Worm (Caenorhabditis elegans) whole organism, mixed stage, embryonic: ENCODE measurements around the gene F28G4.3.
A peak's percentile ranks its signal among the peaks of the same experiment; 100 is the strongest.

Experiments used
- M03D4.4 ChIP-seq: sonication (generic microtip); optimal IDR thresholded peaks from 2 replicates; lab custom pipeline; 2017; ENCODE audit warnings: mild to moderate bottlenecking, missing genetic modification characterization, missing compliant biosample characterization
- bed-3 ChIP-seq: fragments of 200-800 bp; sonication (Bioruptor generic); optimal IDR thresholded peaks from 3 replicates; lab custom pipeline; 2018; ENCODE audit warnings: mild to moderate bottlenecking, missing genetic modification characterization, moderate library complexity, missing compliant biosample characterization
- blmp-1 ChIP-seq: fragments of 150-350 bp; optimal IDR thresholded peaks from 2 replicates; lab custom pipeline; 2014; ENCODE audit warnings: missing biosample characterization, missing genetic modification characterization
- ceh-39 ChIP-seq: fragments of 150-350 bp; optimal IDR thresholded peaks from 2 replicates; lab custom pipeline; 2014; ENCODE audit warnings: missing biosample characterization, missing genetic modification characterization
- ces-1 ChIP-seq: fragments of 150-350 bp; optimal IDR thresholded peaks from 2 replicates; lab custom pipeline; 2014; ENCODE audit warnings: missing biosample characterization, missing genetic modification reagents, missing genetic modification characterization
- cnd-1 ChIP-seq: fragments of 200-800 bp; sonication (Bioruptor generic); optimal IDR thresholded peaks from 2 replicates; lab custom pipeline; 2018; ENCODE audit warnings: mild to moderate bottlenecking, missing genetic modification characterization, missing compliant biosample characterization
- drap-1 ChIP-seq: fragments of 200-800 bp; sonication (Bioruptor generic); optimal IDR thresholded peaks from 3 replicates; lab custom pipeline; 2018; ENCODE audit warnings: mild to moderate bottlenecking, missing genetic modification characterization, missing compliant biosample characterization
- elt-1 ChIP-seq: sonication (generic microtip); optimal IDR thresholded peaks from 2 replicates; lab custom pipeline; 2017; ENCODE audit warnings: missing genetic modification characterization, mild to moderate bottlenecking, missing compliant biosample characterization, antibody characterized with exemption, moderate library complexity, borderline replicate concordance; ENCODE audit not compliant: insufficient read depth
- ham-2 ChIP-seq: fragments of 200-800 bp; sonication (Bioruptor generic); optimal IDR thresholded peaks from 2 replicates; lab custom pipeline; 2018; ENCODE audit warnings: mild to moderate bottlenecking, missing genetic modification characterization, missing compliant biosample characterization
- hlh-1 ChIP-seq: fragments of 150-350 bp; optimal IDR thresholded peaks from 2 replicates; lab custom pipeline; 2014; ENCODE audit warnings: missing biosample characterization, missing genetic modification reagents, missing genetic modification characterization
- lin-32 ChIP-seq: fragments of 200-800 bp; sonication (Bioruptor generic); optimal IDR thresholded peaks from 2 replicates; lab custom pipeline; 2018; ENCODE audit warnings: mild to moderate bottlenecking, missing genetic modification characterization, missing compliant biosample characterization
- mab-5 ChIP-seq: fragments of 150-350 bp; optimal IDR thresholded peaks from 2 replicates; lab custom pipeline; 2014; ENCODE audit warnings: missing biosample characterization, missing genetic modification characterization
- mep-1 ChIP-seq: fragments of 150-350 bp; optimal IDR thresholded peaks from 2 replicates; lab custom pipeline; 2017; ENCODE audit warnings: missing biosample characterization, missing genetic modification reagents, missing genetic modification characterization, inconsistent platforms
- mls-2 ChIP-seq: sonication (generic microtip); optimal IDR thresholded peaks from 2 replicates; lab custom pipeline; 2016; ENCODE audit warnings: mild to moderate bottlenecking, missing genetic modification characterization, moderate library complexity, missing compliant biosample characterization
- nhr-12 ChIP-seq: fragments of 150-350 bp; optimal IDR thresholded peaks from 2 replicates; lab custom pipeline; 2014; ENCODE audit warnings: missing biosample characterization, missing genetic modification characterization
- nhr-2 ChIP-seq: fragments of 150-350 bp; optimal IDR thresholded peaks from 2 replicates; lab custom pipeline; 2014; ENCODE audit warnings: missing biosample characterization, missing genetic modification characterization
- nhr-28 ChIP-seq: fragments of 150-350 bp; optimal IDR thresholded peaks from 2 replicates; lab custom pipeline; 2014; ENCODE audit warnings: missing biosample characterization, missing genetic modification characterization
- nhr-76 ChIP-seq: sonication (generic microtip); optimal IDR thresholded peaks from 2 replicates; lab custom pipeline; 2017; ENCODE audit warnings: missing biosample characterization, missing genetic modification characterization
- pha-4 ChIP-seq: fragments of 150-350 bp; optimal IDR thresholded peaks from 2 replicates; lab custom pipeline; 2018; ENCODE audit warnings: missing biosample characterization, missing genetic modification reagents, missing genetic modification characterization
- sem-2 ChIP-seq: fragments of 200-800 bp; sonication (Bioruptor generic); optimal IDR thresholded peaks from 2 replicates; lab custom pipeline; 2018; ENCODE audit warnings: mild to moderate bottlenecking, missing genetic modification characterization, missing compliant biosample characterization
- snpc-4 ChIP-seq: fragments of 150-350 bp; optimal IDR thresholded peaks from 2 replicates; lab custom pipeline; 2014; ENCODE audit warnings: missing biosample characterization, missing genetic modification characterization
- sptf-1 ChIP-seq: sonication (generic microtip); optimal IDR thresholded peaks from 2 replicates; lab custom pipeline; 2017; ENCODE audit warnings: mild to moderate bottlenecking, missing genetic modification characterization, moderate library complexity, missing compliant biosample characterization
- tbx-8 ChIP-seq: fragments of 200-800 bp; sonication (Bioruptor generic); optimal IDR thresholded peaks from 2 replicates; lab custom pipeline; 2018; ENCODE audit warnings: mild to moderate bottlenecking, missing genetic modification characterization, moderate library complexity, missing compliant biosample characterization
- unc-120 ChIP-seq: sonication (generic microtip); optimal IDR thresholded peaks from 2 replicates; lab custom pipeline; 2017; ENCODE audit warnings: missing genetic modification characterization, missing compliant biosample characterization; ENCODE audit not compliant: poor library complexity, severe bottlenecking
- unc-62 ChIP-seq: fragments of 150-350 bp; optimal IDR thresholded peaks from 2 replicates; lab custom pipeline; 2014; ENCODE audit warnings: missing biosample characterization, missing genetic modification reagents, missing genetic modification characterization
- zip-8 ChIP-seq: fragments of 150-350 bp; optimal IDR thresholded peaks from 2 replicates; lab custom pipeline; 2014; ENCODE audit warnings: missing biosample characterization, missing genetic modification characterization
- ztf-11 ChIP-seq: fragments of 150-350 bp; optimal IDR thresholded peaks from 2 replicates; lab custom pipeline; 2014; ENCODE audit warnings: missing biosample characterization, missing genetic modification characterization

Gene F28G4.3

DNA sequence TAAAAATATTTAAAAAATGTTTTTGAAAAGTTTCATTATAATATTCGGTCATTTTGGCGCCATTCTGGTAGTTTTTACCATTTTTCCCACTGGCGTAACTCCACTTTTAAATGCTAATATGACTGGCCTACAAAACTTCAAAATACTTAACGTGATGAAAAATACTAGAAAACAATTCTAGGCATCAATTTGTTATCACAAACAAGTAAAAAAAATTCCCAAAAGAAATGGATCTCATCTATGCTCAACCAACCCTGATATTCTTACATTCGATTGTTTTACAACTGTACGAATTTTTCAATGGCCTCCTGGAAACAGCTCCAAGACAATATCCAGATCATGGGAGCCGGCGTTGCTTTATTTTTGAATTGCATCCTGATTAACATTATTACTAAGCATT lies 27.5 kb upstream of the F28G4.3 start, which contains the start of gene str-214:
Gene str-214 (plus strand): TSS at position 301 of the 400 bp plus-strand sequence.
- TF ChIP-seq zip-8 (tag; lab: Kevin White, UChicago) (no peak), mls-2 (tag; lab: Kevin White, UChicago) (no peak), ceh-39 (tag; lab: Kevin White, UChicago) (no peak), mep-1 (tag; lab: Kevin White, UChicago) (no peak), mab-5 (tag; lab: Kevin White, UChicago) (no peak), ces-1 (GFP tag; lab: Kevin White, UChicago) (no peak)
- TF ChIP-seq, all 35 proteins: peak for 0

DNA sequence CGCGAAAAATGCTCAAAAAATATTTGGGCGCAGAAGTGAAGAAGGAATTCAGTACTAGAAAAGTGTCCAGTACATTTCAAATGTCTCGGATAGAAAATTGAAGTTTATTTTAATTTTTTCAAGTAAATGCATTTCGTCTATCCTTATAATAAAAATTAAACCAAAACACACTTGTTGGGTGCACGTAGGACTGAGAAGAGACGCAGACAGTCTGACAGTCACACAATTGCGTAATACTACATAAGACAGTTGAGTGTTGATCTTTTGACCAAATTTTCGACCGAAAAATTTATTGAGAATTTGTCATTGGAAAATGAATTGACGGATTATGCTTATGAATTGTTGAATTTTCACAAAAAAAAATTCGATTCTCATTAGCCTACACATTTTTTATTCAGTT lies 22.0 kb upstream of the F28G4.3 start, which contains the start of gene oac-7:
Gene oac-7 (plus strand): TSS at position 283 of the 400 bp plus-strand sequence.
- peak; percentile 74 for TF ChIP-seq zip-8 (tag; lab: Kevin White, UChicago)
- no peak for TF ChIP-seq pha-4 (tag; lab: Kevin White, UChicago)
- no peak for TF ChIP-seq ces-1 (GFP tag; lab: Kevin White, UChicago)
- TF ChIP-seq unc-120 (tag; lab: Kevin White, UChicago), result no peak
- no peak for TF ChIP-seq cnd-1
- no peak for TF ChIP-seq elt-1 (tag; lab: Kevin White, UChicago)
- TF ChIP-seq sptf-1 (tag; lab: Kevin White, UChicago), result no peak
- no peak for TF ChIP-seq nhr-2 (tag; lab: Kevin White, UChicago)
- no peak for TF ChIP-seq blmp-1 (tag; lab: Kevin White, UChicago)
- TF ChIP-seq nhr-28 (tag; lab: Kevin White, UChicago), result peak; percentile 12

DNA sequence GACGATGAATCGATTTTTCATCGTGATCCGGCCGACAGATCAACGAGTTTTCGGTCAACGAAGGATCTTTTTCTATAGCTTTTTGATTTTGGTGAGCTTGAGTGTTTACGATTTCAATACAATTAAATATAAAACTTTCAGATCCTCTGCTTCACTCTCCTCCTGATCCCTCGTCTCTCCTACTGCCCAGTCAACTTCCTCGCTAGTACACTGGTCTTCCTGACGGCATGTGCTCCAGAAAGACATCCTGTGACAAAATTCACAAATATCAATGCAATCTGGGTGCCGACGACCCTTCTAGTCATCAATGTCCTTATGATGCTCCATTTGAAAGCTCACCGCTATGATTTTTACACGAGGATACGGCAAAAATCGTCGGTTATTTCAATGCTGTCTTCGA lies 20.8 kb upstream of the F28G4.3 start:
- TF ChIP-seq elt-1 (tag; lab: Kevin White, UChicago), result no peak
- TF ChIP-seq M03D4.4, result no peak

DNA sequence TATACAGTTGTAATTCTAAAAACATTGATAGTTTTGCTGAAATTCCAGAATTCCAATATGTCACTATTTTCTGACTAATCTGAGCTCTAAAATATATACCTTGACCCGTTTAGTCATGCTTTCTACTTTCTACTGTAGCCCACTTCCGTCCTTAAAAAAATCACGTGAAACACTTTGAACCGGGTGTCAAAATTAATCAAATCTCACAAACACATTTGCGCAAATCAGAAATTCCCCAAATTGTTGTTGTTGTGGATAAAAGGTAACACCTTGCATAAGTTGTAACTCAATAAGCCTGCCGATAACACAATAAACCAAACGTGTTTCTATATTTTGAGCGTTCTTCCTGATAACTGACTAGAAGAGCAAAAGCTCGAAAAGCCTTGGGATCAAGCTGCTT lies 19.7 kb upstream of the F28G4.3 start, which contains the start of gene srxa-7:
Gene srxa-7 (plus strand): TSS at position 301 of the 400 bp plus-strand sequence.
- TF ChIP-seq nhr-12 (tag; lab: Kevin White, UChicago) (no peak), mab-5 (tag; lab: Kevin White, UChicago) (no peak), snpc-4 (tag; lab: Kevin White, UChicago) (no peak), elt-1 (tag; lab: Kevin White, UChicago) (no peak), ceh-39 (tag; lab: Kevin White, UChicago) (no peak), lin-32 (GFP tag; lab: Kevin White, UChicago) (no peak), nhr-76 (tag; lab: Kevin White, UChicago) (no peak), sem-2 (no peak), ces-1 (GFP tag; lab: Kevin White, UChicago) (no peak), nhr-28 (tag; lab: Kevin White, UChicago) (no peak), ham-2 (no peak), pha-4 (tag; lab: Kevin White, UChicago) (no peak), mls-2 (tag; lab: Kevin White, UChicago) (no peak), unc-62 (GFP tag; lab: Kevin White, UChicago) (no peak), hlh-1 (tag; lab: Kevin White, UChicago) (no peak), bed-3 (GFP tag; lab: Kevin White, UChicago) (no peak), zip-8 (tag; lab: Kevin White, UChicago) (no peak), unc-120 (tag; lab: Kevin White, UChicago) (no peak)

DNA sequence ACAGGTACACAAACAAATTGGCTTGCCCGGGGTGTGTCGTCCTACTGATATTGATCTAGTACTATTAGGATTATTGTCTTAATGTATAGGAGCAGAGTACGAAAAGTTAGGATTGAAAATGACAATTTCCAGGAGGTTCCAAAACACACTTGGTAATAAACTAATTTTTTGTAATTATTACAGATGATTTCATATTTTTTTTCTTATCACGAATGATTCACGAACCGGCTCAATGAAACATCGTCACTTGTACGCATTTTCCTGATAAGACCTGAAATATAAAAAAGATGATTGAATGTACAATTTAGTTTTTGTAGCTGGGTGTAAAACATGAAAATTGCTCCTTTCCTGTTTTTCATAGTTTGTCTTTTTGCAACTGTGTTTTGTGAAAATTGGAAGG lies 14.9 kb upstream of the F28G4.3 start, which contains the start of the genes C31A11.13 and oac-6:
Gene C31A11.13 (minus strand): TSS at position 113 of the 400 bp plus-strand sequence.
Gene oac-6 (plus strand): TSS at position 279 of the 400 bp plus-strand sequence.
- no peak for TF ChIP-seq ztf-11
- TF ChIP-seq tbx-8 (GFP tag; lab: Kevin White, UChicago), result no peak
- no peak for TF ChIP-seq nhr-12 (tag; lab: Kevin White, UChicago)

DNA sequence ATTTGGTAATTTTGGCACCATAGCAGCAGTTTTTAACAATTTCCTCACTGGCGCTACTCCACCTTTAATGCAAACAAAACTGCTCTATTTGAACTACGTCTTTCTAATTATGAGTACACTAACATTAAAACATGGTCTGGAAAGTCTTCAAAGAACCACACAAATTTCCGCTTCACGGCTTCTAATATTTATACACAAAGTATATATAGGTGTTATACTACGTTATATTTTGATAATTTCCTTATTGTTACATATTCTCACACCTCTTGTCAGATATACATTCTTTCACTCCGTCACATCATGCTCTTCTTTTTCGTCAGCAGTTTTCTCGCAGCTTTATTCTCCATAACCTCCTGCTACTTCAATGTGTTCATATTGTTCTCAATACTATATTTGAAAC lies 12.8 kb upstream of the F28G4.3 start, which contains the start of gene srbc-82:
Gene srbc-82 (plus strand): TSS at position 301 of the 400 bp plus-strand sequence.
- TF ChIP-seq ham-2 (no peak), blmp-1 (tag; lab: Kevin White, UChicago) (no peak), nhr-28 (tag; lab: Kevin White, UChicago) (no peak), bed-3 (GFP tag; lab: Kevin White, UChicago) (no peak), drap-1 (no peak)
